Worm (Caenorhabditis elegans): Measurements from ENCODE around the gene mix-1.

Gene mix-1

ce11 chrII:10800209-10800608, 23.8 kb upstream of the mix-1 start:
- TF ChIP-seq ref-1 (GFP tag; conservative IDR thresholded peaks at IDR 0.05): no peak
- no peak for TF ChIP-seq med-1 (GFP tag; optimal IDR thresholded peaks at IDR 0.05; ENCODE audit: insufficient read depth)
- TF ChIP-seq ztf-29 (GFP tag; IDR thresholded peaks at IDR 0.05): no peak
- no peak for TF ChIP-seq ztf-23 (GFP tag; IDR thresholded peaks at IDR 0.05)
- no peak for TF ChIP-seq tab-1 (GFP tag; IDR thresholded peaks at IDR 0.05)
- no peak for TF ChIP-seq T22C8.4 (GFP tag; IDR thresholded peaks at IDR 0.05)
- no peak for TF ChIP-seq cog-1 (tag; optimal IDR thresholded peaks at IDR 0.05)
- TF ChIP-seq klf-2 (GFP tag; conservative IDR thresholded peaks at IDR 0.05): no peak
- TF ChIP-seq flt-1 (GFP tag; IDR thresholded peaks at IDR 0.05): no peak

ce11 chrII:10804442-10804841, 19.6 kb upstream of the mix-1 start:
- TF ChIP-seq ztf-23 (GFP tag; IDR thresholded peaks at IDR 0.05) (no peak), tab-1 (GFP tag; IDR thresholded peaks at IDR 0.05) (no peak), med-1 (GFP tag; optimal IDR thresholded peaks at IDR 0.05; ENCODE audit: insufficient read depth) (no peak), T22C8.4 (GFP tag; IDR thresholded peaks at IDR 0.05) (no peak), flt-1 (GFP tag; IDR thresholded peaks at IDR 0.05) (no peak), klf-2 (GFP tag; conservative IDR thresholded peaks at IDR 0.05) (no peak)

ce11 chrII:10804907-10805306, 19.1 kb upstream of the mix-1 start:
- no peak for TF ChIP-seq ref-1 (GFP tag; conservative IDR thresholded peaks at IDR 0.05)
- TF ChIP-seq tab-1 (GFP tag; IDR thresholded peaks at IDR 0.05): no peak
- TF ChIP-seq T22C8.4 (GFP tag; IDR thresholded peaks at IDR 0.05): no peak
- no peak for TF ChIP-seq klf-2 (GFP tag; conservative IDR thresholded peaks at IDR 0.05)
- no peak for TF ChIP-seq ztf-23 (GFP tag; IDR thresholded peaks at IDR 0.05)
- TF ChIP-seq med-1 (GFP tag; optimal IDR thresholded peaks at IDR 0.05; ENCODE audit: insufficient read depth): no peak
- no peak for TF ChIP-seq flt-1 (GFP tag; IDR thresholded peaks at IDR 0.05)
- no peak for TF ChIP-seq ztf-29 (GFP tag; IDR thresholded peaks at IDR 0.05)
- TF ChIP-seq cog-1 (tag; optimal IDR thresholded peaks at IDR 0.05): no peak

- no peak for TF ChIP-seq med-1 (GFP tag; optimal IDR thresholded peaks at IDR 0.05; ENCODE audit: insufficient read depth)
- no peak for TF ChIP-seq flt-1 (GFP tag; IDR thresholded peaks at IDR 0.05)
- TF ChIP-seq ztf-29 (GFP tag; IDR thresholded peaks at IDR 0.05): no peak
- TF ChIP-seq ref-1 (GFP tag; conservative IDR thresholded peaks at IDR 0.05): no peak
- no peak for TF ChIP-seq ztf-23 (GFP tag; IDR thresholded peaks at IDR 0.05)
- no peak for TF ChIP-seq klf-2 (GFP tag; conservative IDR thresholded peaks at IDR 0.05)
- no peak for TF ChIP-seq tab-1 (GFP tag; IDR thresholded peaks at IDR 0.05)
- TF ChIP-seq cog-1 (tag; optimal IDR thresholded peaks at IDR 0.05): no peak
- TF ChIP-seq T22C8.4 (GFP tag; IDR thresholded peaks at IDR 0.05): no peak
Observed at ce11 chrII:10805437-10805836, 18.6 kb upstream of the mix-1 start, which contains the start of gene ceh-62. Gene ceh-62, plus strand, starts transcription at chrII:10805737.

ce11 chrII:10808708-10809343, 15.2 kb upstream of the mix-1 start, which contains the start of gene R06F6.14:
Gene R06F6.14, plus strand, starts transcription at chrII:10809293.
- TF ChIP-seq cog-1 (tag; optimal IDR thresholded peaks at IDR 0.05) (no peak), ztf-29 (GFP tag; IDR thresholded peaks at IDR 0.05) (no peak), ztf-23 (GFP tag; IDR thresholded peaks at IDR 0.05) (no peak), T22C8.4 (GFP tag; IDR thresholded peaks at IDR 0.05) (no peak), med-1 (GFP tag; optimal IDR thresholded peaks at IDR 0.05; ENCODE audit: insufficient read depth) (no peak), tab-1 (GFP tag; IDR thresholded peaks at IDR 0.05) (no peak), ref-1 (GFP tag; conservative IDR thresholded peaks at IDR 0.05) (no peak), flt-1 (GFP tag; IDR thresholded peaks at IDR 0.05) (no peak), klf-2 (GFP tag; conservative IDR thresholded peaks at IDR 0.05) (no peak)

- no peak for TF ChIP-seq ztf-29 (GFP tag; IDR thresholded peaks at IDR 0.05)
- no peak for TF ChIP-seq med-1 (GFP tag; optimal IDR thresholded peaks at IDR 0.05; ENCODE audit: insufficient read depth)
- no peak for TF ChIP-seq klf-2 (GFP tag; conservative IDR thresholded peaks at IDR 0.05)
- TF ChIP-seq T22C8.4 (GFP tag; IDR thresholded peaks at IDR 0.05): no peak
- TF ChIP-seq tab-1 (GFP tag; IDR thresholded peaks at IDR 0.05): no peak
- TF ChIP-seq cog-1 (tag; optimal IDR thresholded peaks at IDR 0.05): no peak
- no peak for TF ChIP-seq flt-1 (GFP tag; IDR thresholded peaks at IDR 0.05)
- no peak for TF ChIP-seq ref-1 (GFP tag; conservative IDR thresholded peaks at IDR 0.05)
- no peak for TF ChIP-seq ztf-23 (GFP tag; IDR thresholded peaks at IDR 0.05)
Observed at ce11 chrII:10810690-10811089, 13.4 kb upstream of the mix-1 start, which contains the start of gene msrp-7. Gene msrp-7, plus strand, starts transcription at chrII:10810990.

ce11 chrII:10819928-10820423, 4.1 kb upstream of the mix-1 start, which contains the start of gene R06F6.8:
Gene R06F6.8, minus strand, starts transcription at chrII:10819978.
- TF ChIP-seq ztf-23 (GFP tag; IDR thresholded peaks at IDR 0.05): no peak

ce11 chrII:10820679-10821078, 3.4 kb upstream of the mix-1 start, which contains the start of gene ech-4:
Gene ech-4, plus strand, starts transcription at chrII:10821031.
- no peak for TF ChIP-seq klf-2 (GFP tag; conservative IDR thresholded peaks at IDR 0.05)
- no peak for TF ChIP-seq tab-1 (GFP tag; IDR thresholded peaks at IDR 0.05)
- no peak for TF ChIP-seq T22C8.4 (GFP tag; IDR thresholded peaks at IDR 0.05)
- no peak for TF ChIP-seq cog-1 (tag; optimal IDR thresholded peaks at IDR 0.05)
- TF ChIP-seq ref-1 (GFP tag; conservative IDR thresholded peaks at IDR 0.05): no peak
- no peak for TF ChIP-seq med-1 (GFP tag; optimal IDR thresholded peaks at IDR 0.05; ENCODE audit: insufficient read depth)
- TF ChIP-seq ztf-23 (GFP tag; IDR thresholded peaks at IDR 0.05): no peak
- TF ChIP-seq ztf-29 (GFP tag; IDR thresholded peaks at IDR 0.05): no peak
- no peak for TF ChIP-seq flt-1 (GFP tag; IDR thresholded peaks at IDR 0.05)

ce11 chrII:10829081-10829480, 5.0 kb downstream of the mix-1 start, which contains the start of gene VM106R.1:
Gene VM106R.1, minus strand, starts transcription at chrII:10829181.
- TF ChIP-seq T22C8.4 (GFP tag; IDR thresholded peaks at IDR 0.05) (no peak), klf-2 (GFP tag; conservative IDR thresholded peaks at IDR 0.05) (no peak), ztf-29 (GFP tag; IDR thresholded peaks at IDR 0.05) (no peak), tab-1 (GFP tag; IDR thresholded peaks at IDR 0.05) (no peak), flt-1 (GFP tag; IDR thresholded peaks at IDR 0.05) (no peak), ref-1 (GFP tag; conservative IDR thresholded peaks at IDR 0.05) (no peak), ztf-23 (GFP tag; IDR thresholded peaks at IDR 0.05) (no peak), med-1 (GFP tag; optimal IDR thresholded peaks at IDR 0.05; ENCODE audit: insufficient read depth) (no peak), cog-1 (tag; optimal IDR thresholded peaks at IDR 0.05) (no peak)

Data from whole organism, midembryonic.